Fruit fly (Drosophila melanogaster): Measurements from ENCODE around the gene CG10970.

DNA sequence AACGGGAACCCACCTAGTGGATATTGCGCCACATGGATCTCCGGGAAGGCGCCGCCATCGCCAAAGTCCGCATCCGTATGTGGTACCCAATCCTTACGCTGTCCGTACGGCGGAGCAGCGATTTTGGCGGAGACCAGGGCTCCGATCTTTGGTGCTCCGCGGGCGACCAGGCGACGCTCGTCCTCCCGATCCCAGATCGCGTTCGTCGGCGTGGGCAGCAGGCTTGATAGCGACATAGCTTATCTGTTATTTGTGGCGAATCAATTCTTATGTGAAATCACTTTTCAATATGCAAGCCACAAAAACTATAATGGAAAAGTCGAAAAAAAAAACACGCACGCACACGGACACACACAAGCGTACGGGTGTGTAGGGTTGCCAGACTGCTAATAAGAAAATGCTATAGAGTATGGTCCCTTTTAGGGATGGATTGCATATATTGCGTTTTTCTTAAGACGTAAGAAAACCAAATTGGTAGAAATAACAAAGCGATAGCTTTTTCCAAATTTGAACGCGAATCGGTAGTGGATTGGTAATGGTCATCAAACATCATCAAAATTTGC is 35.1 kb upstream of the CG10970 start, which contains the start of gene Bx42:
- TF ChIP-seq Sp1 (GFP tag; optimal IDR thresholded peaks at IDR 0.05), result no peak
- no peak for TF ChIP-seq dmrt93B (GFP tag; optimal IDR thresholded peaks at IDR 0.05)
- no peak for TF ChIP-seq Hr78 (GFP tag; optimal IDR thresholded peaks at IDR 0.05)
- no peak for TF ChIP-seq brk (GFP tag; optimal IDR thresholded peaks at IDR 0.05)
- TF ChIP-seq CrebA (GFP tag; optimal IDR thresholded peaks at IDR 0.05; ENCODE audit: borderline replicate concordance), result no peak
- no peak for TF ChIP-seq fru (GFP tag; optimal IDR thresholded peaks at IDR 0.05)
- TF ChIP-seq h (GFP tag; optimal IDR thresholded peaks at IDR 0.05), result no peak
- no peak for TF ChIP-seq N (GFP tag; optimal IDR thresholded peaks at IDR 0.05)
- TF ChIP-seq CG9705 (GFP tag; optimal IDR thresholded peaks at IDR 0.05), result no peak
- TF ChIP-seq lola (GFP tag; optimal IDR thresholded peaks at IDR 0.05), result no peak
- TF ChIP-seq Hr83 (GFP tag; optimal IDR thresholded peaks at IDR 0.05; ENCODE audit: poor library complexity, severe bottlenecking), result no peak
- TF ChIP-seq psq (GFP tag; optimal IDR thresholded peaks at IDR 0.05), result no peak
